Worm (Caenorhabditis elegans): Measurements from ENCODE around the gene egl-5.

Gene egl-5

ce11 chrIII:7834848-7835247 is 20.7 kb downstream of the egl-5 start:
- TF ChIP-seq nfya-1 (tag; optimal IDR thresholded peaks at IDR 0.05; ENCODE audit: insufficient read depth): no peak
- no peak for TF ChIP-seq nhr-237 (tag; optimal IDR thresholded peaks at IDR 0.05)
- no peak for TF ChIP-seq nhr-77 (tag; optimal IDR thresholded peaks at IDR 0.05)
- TF ChIP-seq fos-1 (tag; optimal IDR thresholded peaks at IDR 0.05): no peak
- TF ChIP-seq mdl-1 (tag; optimal IDR thresholded peaks at IDR 0.05): no peak
- no peak for TF ChIP-seq lin-39 (tag; optimal IDR thresholded peaks at IDR 0.05)
- no peak for TF ChIP-seq elt-2 (tag; optimal IDR thresholded peaks at IDR 0.05)
- TF ChIP-seq nhr-76 (tag; optimal IDR thresholded peaks at IDR 0.05): no peak
- TF ChIP-seq elt-3 (tag; optimal IDR thresholded peaks at IDR 0.05): no peak
- TF ChIP-seq skn-1 (tag; optimal IDR thresholded peaks at IDR 0.05): no peak
- no peak for TF ChIP-seq hmg-11 (tag; optimal IDR thresholded peaks at IDR 0.05)

- TF ChIP-seq snpc-4 (tag; optimal IDR thresholded peaks at IDR 0.05) (no peak), ZK546.5 (tag; optimal IDR thresholded peaks at IDR 0.05) (no peak), hmg-11 (tag; optimal IDR thresholded peaks at IDR 0.05) (no peak), ceh-16 (tag; optimal IDR thresholded peaks at IDR 0.05) (no peak), ztf-4 (tag; optimal IDR thresholded peaks at IDR 0.05) (no peak), nhr-23 (tag; optimal IDR thresholded peaks at IDR 0.05) (no peak), aly-2 (tag; optimal IDR thresholded peaks at IDR 0.05) (no peak), mdl-1 (tag; optimal IDR thresholded peaks at IDR 0.05) (no peak), nhr-11 (tag; optimal IDR thresholded peaks at IDR 0.05) (no peak), nhr-77 (tag; optimal IDR thresholded peaks at IDR 0.05) (no peak), nhr-67 (tag; optimal IDR thresholded peaks at IDR 0.05) (no peak), ztf-11 (tag; optimal IDR thresholded peaks at IDR 0.05) (no peak), R02D3.7 (tag; optimal IDR thresholded peaks at IDR 0.05) (no peak), elt-1 (tag; optimal IDR thresholded peaks at IDR 0.05) (no peak), tbx-2 (tag; optimal IDR thresholded peaks at IDR 0.05) (no peak), mml-1 (tag; optimal IDR thresholded peaks at IDR 0.05) (no peak), egl-5 (tag; optimal IDR thresholded peaks at IDR 0.05) (no peak)
These were observed 21.5 kb downstream of the egl-5 start for ce11 chrIII:7835684-7836083.

DNA sequence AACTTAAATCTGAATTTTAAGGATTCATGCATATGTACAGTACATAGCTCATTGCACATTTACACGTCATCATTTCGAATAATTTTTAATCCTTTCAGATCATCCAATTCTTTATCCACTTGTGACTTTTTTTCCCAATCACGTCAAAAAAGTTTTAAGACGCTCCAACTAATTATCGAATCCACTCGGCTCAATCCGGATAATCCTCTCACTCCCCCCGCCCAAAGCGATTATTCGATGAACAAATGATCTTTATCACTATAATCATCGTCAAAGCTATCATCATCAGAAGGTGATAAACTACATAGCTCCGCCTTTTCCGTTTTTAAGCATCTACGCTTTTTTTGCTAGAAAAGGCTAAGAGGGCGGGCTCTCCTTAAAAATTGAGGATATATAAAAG is 23.4 kb downstream of the egl-5 start:
- TF ChIP-seq eor-1 (tag; optimal IDR thresholded peaks at IDR 0.05) (no peak), lsy-12 (tag; optimal IDR thresholded peaks at IDR 0.05) (no peak), ceh-9 (tag; optimal IDR thresholded peaks at IDR 0.05) (no peak), ztf-11 (tag; optimal IDR thresholded peaks at IDR 0.05) (no peak), pha-4 (tag; optimal IDR thresholded peaks at IDR 0.05) (no peak), hmg-11 (tag; optimal IDR thresholded peaks at IDR 0.05) (no peak), zag-1 (tag; optimal IDR thresholded peaks at IDR 0.05) (no peak), ama-1 (optimal IDR thresholded peaks at IDR 0.05) (no peak), unc-39 (tag; optimal IDR thresholded peaks at IDR 0.05) (no peak), nhr-76 (tag; optimal IDR thresholded peaks at IDR 0.05) (no peak), lin-15B (tag; optimal IDR thresholded peaks at IDR 0.05) (no peak), fos-1 (tag; optimal IDR thresholded peaks at IDR 0.05) (no peak), aly-2 (tag; optimal IDR thresholded peaks at IDR 0.05) (no peak), lin-39 (tag; optimal IDR thresholded peaks at IDR 0.05) (no peak), nhr-25 (tag; optimal IDR thresholded peaks at IDR 0.05) (no peak), R02D3.7 (tag; optimal IDR thresholded peaks at IDR 0.05) (no peak), ZK546.5 (tag; optimal IDR thresholded peaks at IDR 0.05) (no peak)

DNA sequence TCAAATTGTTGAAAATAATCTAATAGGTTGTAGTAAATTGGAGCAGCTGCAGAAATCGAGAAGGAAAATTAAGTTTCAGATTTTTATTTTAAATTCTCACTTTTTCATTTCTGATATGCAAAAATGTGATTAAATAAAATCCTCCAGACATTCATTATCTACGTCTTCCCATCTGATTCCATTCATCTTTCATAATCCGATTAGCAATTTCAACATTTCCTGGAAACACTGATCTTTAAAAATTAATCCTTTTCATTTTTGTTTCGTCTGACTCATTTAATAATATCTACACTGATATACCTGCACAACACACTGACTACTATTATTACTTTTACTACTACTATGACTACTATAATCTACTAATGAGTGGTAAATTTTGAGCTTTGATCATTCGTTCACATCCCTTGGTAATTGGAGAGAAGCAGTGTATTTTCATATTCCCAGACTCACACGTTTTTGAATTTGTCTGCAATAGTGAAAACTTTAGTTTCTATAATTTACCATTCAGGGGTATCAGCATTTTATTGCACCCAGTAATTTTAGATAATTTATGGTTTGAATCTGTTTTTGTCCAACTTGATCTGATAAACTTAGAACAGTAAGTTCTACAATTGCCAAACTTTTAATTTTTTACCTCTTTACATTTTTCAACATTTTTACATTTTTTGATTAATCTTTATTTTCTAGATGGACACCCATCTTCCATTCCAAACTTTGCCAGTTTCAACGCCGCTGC is 24.9 kb downstream of the egl-5 start, which contains the start of gene ceh-23:
Gene ceh-23, plus strand, starts transcription at position 686 of the 736 bp plus-strand sequence.
- no peak for TF ChIP-seq ceh-28 (tag; optimal IDR thresholded peaks at IDR 0.05)
- TF ChIP-seq pha-4 (tag; optimal IDR thresholded peaks at IDR 0.05): no peak
- TF ChIP-seq ZK546.5 (tag; optimal IDR thresholded peaks at IDR 0.05): no peak
- no peak for TF ChIP-seq lsy-12 (tag; optimal IDR thresholded peaks at IDR 0.05)
- no peak for TF ChIP-seq ceh-82 (tag; optimal IDR thresholded peaks at IDR 0.05)
- no peak for TF ChIP-seq nhr-23 (tag; optimal IDR thresholded peaks at IDR 0.05)

- TF ChIP-seq egl-27 (tag; optimal IDR thresholded peaks at IDR 0.05) (no peak), eor-1 (tag; optimal IDR thresholded peaks at IDR 0.05) (no peak), nhr-12 (tag; optimal IDR thresholded peaks at IDR 0.05) (no peak), ceh-9 (tag; optimal IDR thresholded peaks at IDR 0.05) (no peak), ztf-4 (tag; optimal IDR thresholded peaks at IDR 0.05) (no peak)
These were observed 29.4 kb downstream of the egl-5 start, which contains the start of gene ZK652.8 for ce11 chrIII:7843536-7843935. ZK652.8 (minus strand) TSS chrIII:7843636.

Data from whole organism, L3 larva.